Fruit fly (Drosophila melanogaster) whole organism, embryonic: ENCODE measurements around the gene CG6983.

Experiments used
- CG13287 ChIP-seq: fragments of 200-800 bp; sonication (Bioruptor generic); IDR thresholded peaks from 2 replicates; pipeline ENCODE4 v1.3.6; 2022; ENCODE audit warnings: missing biosample characterization, missing genetic modification characterization; ENCODE audit not compliant: partially characterized antibody
- CG6854 ChIP-seq: fragments of 200-800 bp; sonication (Bioruptor generic); optimal IDR thresholded peaks from 3 replicates; lab custom pipeline; 2017; ENCODE audit warnings: missing biosample characterization, mild to moderate bottlenecking, missing genetic modification characterization
- CG8388 ChIP-seq: fragments of 200-800 bp; sonication (Bioruptor generic); optimal IDR thresholded peaks from 2 replicates; lab custom pipeline; 2019; ENCODE audit warnings: missing biosample characterization, mild to moderate bottlenecking, missing genetic modification characterization, moderate library complexity
- Fer1 ChIP-seq: fragments of 200-800 bp; sonication (Bioruptor generic); optimal IDR thresholded peaks from 2 replicates; lab custom pipeline; 2017; ENCODE audit warnings: missing biosample characterization, mild to moderate bottlenecking, missing genetic modification characterization
- Neu2 ChIP-seq: fragments of 200-800 bp; sonication (Bioruptor generic); optimal IDR thresholded peaks from 3 replicates; lab custom pipeline; 2016; ENCODE audit warnings: missing biosample characterization, missing genetic modification characterization, borderline replicate concordance
- Oaz ChIP-seq: fragments of 200-800 bp; sonication (Bioruptor generic); IDR thresholded peaks from 2 replicates; pipeline ENCODE4 v1.3.6; 2022; ENCODE audit warnings: missing biosample characterization, missing genetic modification characterization
- Sox102F ChIP-seq: fragments of 200-800 bp; sonication (Bioruptor generic); optimal IDR thresholded peaks from 2 replicates; lab custom pipeline; 2018; ENCODE audit warnings: missing biosample characterization, mild to moderate bottlenecking, missing genetic modification characterization, moderate library complexity
- ap ChIP-seq: fragments of 200-800 bp; sonication (Bioruptor generic); IDR thresholded peaks from 2 replicates; pipeline ENCODE4 v1.3.6; 2022; ENCODE audit warnings: missing biosample characterization, missing genetic modification characterization
- ase ChIP-seq: fragments of 200-800 bp; sonication (Bioruptor generic); IDR thresholded peaks from 3 replicates; pipeline ENCODE4 v1.3.6; 2022; ENCODE audit warnings: missing biosample characterization, missing genetic modification characterization
- dimm ChIP-seq: fragments of 200-800 bp; sonication (Bioruptor generic); IDR thresholded peaks from 2 replicates; pipeline ENCODE4 v1.3.6; 2022; ENCODE audit warnings: missing biosample characterization, missing genetic modification characterization
- fru ChIP-seq: fragments of >200 bp; optimal IDR thresholded peaks from 2 replicates; lab custom pipeline; 2017
- inv ChIP-seq: fragments of 200-800 bp; sonication (Bioruptor generic); IDR thresholded peaks from 2 replicates; pipeline ENCODE4 v1.3.6; 2022; ENCODE audit warnings: missing biosample characterization, missing genetic modification characterization; ENCODE audit not compliant: partially characterized antibody

DNA sequence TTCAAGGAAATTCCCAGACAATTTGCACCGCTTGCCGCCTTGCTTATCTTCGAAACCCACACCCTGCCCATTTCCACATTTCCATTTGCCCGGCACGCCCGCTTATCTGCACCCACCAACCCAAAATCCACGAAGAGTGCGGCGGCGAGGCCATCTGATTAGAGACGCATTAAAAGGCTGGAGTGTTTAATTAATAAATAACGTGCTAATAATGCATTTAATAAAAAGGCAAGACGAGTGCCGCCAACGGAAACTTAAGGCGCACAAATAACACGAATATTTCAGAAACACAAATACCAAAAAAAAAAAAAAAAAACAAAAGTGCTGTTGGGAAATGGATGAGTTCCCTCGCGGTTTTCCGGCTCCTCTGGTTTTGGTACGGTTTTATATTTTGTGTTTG, 3.8 kb upstream of the CG6983 start:
- TF ChIP-seq fru (lab: Kevin White, UChicago) (no peak), ase (GFP tag; lab: Robert Waterston, UW) (no peak), inv (GFP tag; lab: Robert Waterston, UW) (no peak), CG8388 (GFP tag; lab: Kevin White, UChicago) (no peak), Oaz (GFP tag; lab: Robert Waterston, UW) (no peak), ap (no peak), Neu2 (GFP tag; lab: Kevin White, UChicago) (no peak), dimm (no peak), Fer1 (no peak), CG13287 (no peak), Sox102F (GFP tag; lab: Kevin White, UChicago) (no peak), CG6854 (GFP tag; lab: Kevin White, UChicago) (no peak)
